Worm (Caenorhabditis elegans): ENCODE measurements around the gene K01A2.6.

Gene K01A2.6

ce11 chrII:325639-326350 is 26.0 kb downstream of the K01A2.6 start, which contains the start of gene sgcb-1:
Gene sgcb-1, plus strand, starts transcription at chrII:326300.
- TF ChIP-seq nhr-71 (tag; optimal IDR thresholded peaks at IDR 0.05) (peak; percentile 28), lin-14 (GFP tag; optimal IDR thresholded peaks at IDR 0.05) (peak; percentile 20), hlh-17 (GFP tag; optimal IDR thresholded peaks at IDR 0.05; ENCODE audit: borderline replicate concordance) (no peak), rnt-1 (tag; optimal IDR thresholded peaks at IDR 0.05) (peak; percentile 50), mdl-1 (tag; optimal IDR thresholded peaks at IDR 0.05) (no peak), unc-130 (tag; optimal IDR thresholded peaks at IDR 0.05) (peak; percentile 1), unc-62 (GFP tag; optimal IDR thresholded peaks at IDR 0.05) (no peak), efl-1 (optimal IDR thresholded peaks at IDR 0.05) (no peak), efl-1 (GFP tag; optimal IDR thresholded peaks at IDR 0.05 in 1 of 2) (peak in 1 of 2 experiments; percentile 86), egl-27 (tag; optimal IDR thresholded peaks at IDR 0.05) (no peak), Y116A8C.19 (tag; optimal IDR thresholded peaks at IDR 0.05; ENCODE audit: borderline replicate concordance) (no peak), egl-13 (tag; optimal IDR thresholded peaks at IDR 0.05) (no peak)

DNA sequence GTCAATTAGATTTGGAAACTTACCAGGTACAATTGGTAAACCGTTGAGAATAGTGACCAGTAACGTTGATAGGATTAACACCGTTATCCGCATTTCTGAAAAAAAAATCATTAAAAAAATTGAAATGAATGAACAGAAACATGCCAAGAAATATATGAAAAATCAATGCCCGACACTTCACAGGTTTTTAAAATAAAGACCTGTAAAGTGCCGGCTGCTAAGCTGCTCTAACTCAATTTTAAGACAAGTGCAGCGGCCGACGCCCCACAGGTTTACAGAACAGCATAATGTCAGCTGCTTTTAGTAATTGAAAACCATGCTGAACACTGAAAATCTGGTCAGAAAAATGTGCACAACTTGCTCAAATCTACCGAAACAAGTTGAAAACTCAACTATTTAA is 32.6 kb downstream of the K01A2.6 start, which contains the start of gene cbn-1:
cbn-1 (minus strand) TSS at position 101 of the 400 bp plus-strand sequence.
- no peak for TF ChIP-seq hlh-4 (tag; optimal IDR thresholded peaks at IDR 0.05)

- TF ChIP-seq elt-2 (tag; optimal IDR thresholded peaks at IDR 0.05): peak; percentile 52
- peak; percentile 38 for TF ChIP-seq pqm-1 (tag; optimal IDR thresholded peaks at IDR 0.05)
- peak in 4 of 6 experiments; percentile 25 to 65 (median 51) for TF ChIP-seq elt-3 (tag; optimal IDR thresholded peaks at IDR 0.05)
- TF ChIP-seq ztf-11 (tag; optimal IDR thresholded peaks at IDR 0.05): no peak
- no peak for TF ChIP-seq sox-4 (tag; optimal IDR thresholded peaks at IDR 0.05)
- TF ChIP-seq blmp-1 (tag; optimal IDR thresholded peaks at IDR 0.05): peak; percentile 97
Observed at ce11 chrII:333853-334449, 34.2 kb downstream of the K01A2.6 start.

- no peak for TF ChIP-seq mdl-1 (tag; optimal IDR thresholded peaks at IDR 0.05)
- no peak for TF ChIP-seq fkh-4 (tag; optimal IDR thresholded peaks at IDR 0.05; ENCODE audit: borderline replicate concordance)
- TF ChIP-seq ama-1 (optimal IDR thresholded peaks at IDR 0.05): no peak
- TF ChIP-seq sup-37 (GFP tag; optimal IDR thresholded peaks at IDR 0.05): no peak
- no peak for TF ChIP-seq ceh-90 (tag; optimal IDR thresholded peaks at IDR 0.05)
- TF ChIP-seq nhr-11 (tag; optimal IDR thresholded peaks at IDR 0.05): peak; percentile 48
- TF ChIP-seq lin-15B (tag; optimal IDR thresholded peaks at IDR 0.05): no peak
- TF ChIP-seq fkh-8 (tag; optimal IDR thresholded peaks at IDR 0.05): peak; percentile 79
- TF ChIP-seq F16B12.6 (tag; optimal IDR thresholded peaks at IDR 0.05): no peak
- no peak for TF ChIP-seq mab-9 (GFP tag; IDR thresholded peaks at IDR 0.05)
- peak; percentile 75 for TF ChIP-seq pax-3 (tag; optimal IDR thresholded peaks at IDR 0.05)
- TF ChIP-seq ztf-4 (tag; optimal IDR thresholded peaks at IDR 0.05): no peak
- TF ChIP-seq nhr-47 (tag; optimal IDR thresholded peaks at IDR 0.05): peak; percentile 13
Observed at ce11 chrII:334828-335227, 35.0 kb downstream of the K01A2.6 start.

DNA sequence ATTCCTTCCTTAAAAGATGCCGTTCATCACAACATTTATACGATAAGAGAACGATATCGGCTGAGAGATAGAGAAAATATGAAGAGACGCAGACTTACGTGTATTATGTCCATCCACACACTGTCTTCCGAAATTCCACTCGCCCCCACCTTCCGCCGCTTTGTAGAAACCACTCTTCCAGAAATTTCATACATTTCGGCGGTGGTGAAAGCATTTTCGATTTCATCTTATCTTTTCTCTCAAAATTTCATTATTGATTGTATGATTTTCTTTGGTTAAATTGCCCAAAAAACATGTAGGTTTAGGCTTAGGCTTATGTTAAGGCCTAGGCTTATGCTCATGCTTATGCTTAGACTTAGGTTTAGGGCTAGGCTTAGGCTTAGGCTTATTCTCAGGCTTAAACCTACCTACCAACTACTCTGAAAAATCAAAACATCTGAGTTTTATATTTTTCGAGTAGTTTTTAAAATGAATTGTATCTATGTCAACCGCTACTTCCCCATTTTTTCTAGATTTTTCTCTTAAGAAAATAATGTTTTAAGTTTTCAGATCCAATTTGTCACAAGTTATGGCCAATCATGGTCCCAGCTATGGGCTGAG is 37.5 kb downstream of the K01A2.6 start, which contains the start of gene cpn-2:
cpn-2 (plus strand) TSS at position 550 of the 600 bp plus-strand sequence.
- no peak for TF ChIP-seq hlh-17 (GFP tag; optimal IDR thresholded peaks at IDR 0.05; ENCODE audit: borderline replicate concordance)
- TF ChIP-seq nhr-85 (tag): peak; percentile 17
- TF ChIP-seq blmp-1 (tag; optimal IDR thresholded peaks at IDR 0.05): peak; percentile 97
- no peak for TF ChIP-seq aha-1 (tag; optimal IDR thresholded peaks at IDR 0.05)
- no peak for TF ChIP-seq efl-1 (optimal IDR thresholded peaks at IDR 0.05)
- no peak for TF ChIP-seq efl-1 (GFP tag; optimal IDR thresholded peaks at IDR 0.05 in 1 of 2)
